Worm (Caenorhabditis elegans) whole organism, L4 larva: ENCODE measurements around the gene T22B7.22.
A peak's percentile ranks its signal among the peaks of the same experiment; 100 is the strongest.

Experiments
- Y105C5A.15 ChIP-seq: fragments of 200-800 bp; sonication (Bioruptor generic); IDR thresholded peaks from 2 replicates; pipeline ENCODE4 v1.3.6; 2022; ENCODE audit warnings: missing genetic modification characterization, missing compliant biosample characterization
- Y75B8A.6 ChIP-seq: fragments of 200-800 bp; sonication (Bioruptor generic); IDR thresholded peaks from 2 replicates; pipeline ENCODE4 v1.3.6; 2022; ENCODE audit warnings: missing genetic modification reagents, missing genetic modification characterization, missing compliant biosample characterization
- ZK337.2 ChIP-seq: fragments of 200-800 bp; sonication (Bioruptor generic); IDR thresholded peaks from 2 replicates; pipeline ENCODE4 v1.3.6; 2022; ENCODE audit warnings: missing genetic modification reagents, missing genetic modification characterization, missing compliant biosample characterization
- aha-1 ChIP-seq: fragments of 150-350 bp; peaks from one replicate; lab custom pipeline; 2014; ENCODE audit warnings: missing biosample characterization, missing genetic modification characterization
- arid-1 ChIP-seq: fragments of 200-800 bp; sonication (Bioruptor generic); conservative IDR thresholded peaks from 2 replicates; pipeline ENCODE4 v1.3.6; 2022; ENCODE audit warnings: missing genetic modification reagents, missing genetic modification characterization, missing compliant biosample characterization
- attf-4 ChIP-seq: sonication (generic microtip); optimal IDR thresholded peaks from 3 replicates; lab custom pipeline; 2017; ENCODE audit warnings: missing biosample characterization, missing genetic modification characterization
- daf-16 ChIP-seq, 3 experiments: sonication (generic microtip); optimal IDR thresholded peaks; 2 replicates each; lab custom pipeline; 2016 to 2017; ENCODE audit warnings: missing genetic modification characterization in 3 of 3, missing genetic modification reagents in 3 of 3, mild to moderate bottlenecking in 2 of 3, missing compliant biosample characterization in 2 of 3, missing biosample characterization in 1 of 3, moderate library complexity in 1 of 3
- duxl-1 ChIP-seq: sonication (generic microtip); optimal IDR thresholded peaks from 2 replicates; lab custom pipeline; 2016; ENCODE audit warnings: mild to moderate bottlenecking, missing genetic modification characterization, moderate library complexity, missing compliant biosample characterization; ENCODE audit not compliant: poor library complexity
- dve-1 ChIP-seq: sonication (generic microtip); optimal IDR thresholded peaks from 2 replicates; lab custom pipeline; 2017; ENCODE audit warnings: antibody characterized with exemption, mild to moderate bottlenecking, missing genetic modification characterization, missing compliant biosample characterization; ENCODE audit not compliant: insufficient read depth
- egl-43 ChIP-seq: fragments of 200-800 bp; sonication (Bioruptor generic); IDR thresholded peaks from 2 replicates; pipeline ENCODE4 v1.3.6; 2022; ENCODE audit warnings: missing genetic modification reagents, missing genetic modification characterization, missing compliant biosample characterization
- hlh-11 ChIP-seq: fragments of 200-800 bp; sonication (Bioruptor generic); optimal IDR thresholded peaks from 2 replicates; lab custom pipeline; 2018; ENCODE audit warnings: mild to moderate bottlenecking, missing genetic modification characterization, missing compliant biosample characterization
- hmg-1.1 ChIP-seq: fragments of 200-800 bp; sonication (Bioruptor generic); IDR thresholded peaks from 2 replicates; pipeline ENCODE4 v1.3.6; 2022; ENCODE audit warnings: missing genetic modification reagents, missing genetic modification characterization, missing compliant biosample characterization
- jun-1 ChIP-seq: fragments of 150-350 bp; optimal IDR thresholded peaks from 2 replicates; lab custom pipeline; 2014; ENCODE audit warnings: missing biosample characterization, missing genetic modification reagents, missing genetic modification characterization
- lim-7 ChIP-seq: fragments of 200-800 bp; sonication (Bioruptor generic); IDR thresholded peaks from 2 replicates; pipeline ENCODE4 v1.3.6; 2022; ENCODE audit warnings: missing genetic modification characterization, missing compliant biosample characterization
- lin-13 ChIP-seq: fragments of 150-350 bp; optimal IDR thresholded peaks from 2 replicates; lab custom pipeline; 2014; ENCODE audit warnings: missing biosample characterization, missing genetic modification reagents, missing genetic modification characterization
- lin-15B ChIP-seq: fragments of 150-350 bp; sonication (generic microtip); optimal IDR thresholded peaks from 3 replicates; lab custom pipeline; 2014; ENCODE audit warnings: missing biosample characterization, missing genetic modification characterization
- lin-29 ChIP-seq: fragments of 200-800 bp; sonication (Bioruptor generic); IDR thresholded peaks from 2 replicates; pipeline ENCODE4 v1.3.6; 2022; ENCODE audit warnings: missing genetic modification reagents, missing genetic modification characterization, missing compliant biosample characterization
- lin-38 ChIP-seq: fragments of 200-800 bp; sonication (Bioruptor generic); IDR thresholded peaks from 2 replicates; pipeline ENCODE4 v1.3.6; 2022; ENCODE audit warnings: missing genetic modification reagents, missing genetic modification characterization, missing compliant biosample characterization
- lir-3 ChIP-seq: sonication (generic microtip); optimal IDR thresholded peaks from 2 replicates; lab custom pipeline; 2016; ENCODE audit warnings: mild to moderate bottlenecking, missing genetic modification characterization, missing compliant biosample characterization
- mdl-1 ChIP-seq, 2 experiments: fragments of 150-350 bp in 1 of 2; sonication (generic microtip) in 1 of 2; optimal IDR thresholded peaks; 2 replicates each; lab custom pipeline; 2014 to 2017; ENCODE audit warnings: missing biosample characterization in 2 of 2, missing genetic modification characterization in 2 of 2
- mdt-29 ChIP-seq: fragments of 200-800 bp; sonication (Bioruptor generic); IDR thresholded peaks from 2 replicates; pipeline ENCODE4 v1.3.6; 2022; ENCODE audit warnings: missing genetic modification reagents, missing genetic modification characterization, missing compliant biosample characterization
- mep-1 ChIP-seq: fragments of 150-350 bp; sonication (generic microtip); optimal IDR thresholded peaks from 3 replicates; lab custom pipeline; 2014; ENCODE audit warnings: missing biosample characterization, missing genetic modification characterization
- mxl-3 ChIP-seq: fragments of 200-800 bp; sonication (Bioruptor generic); optimal IDR thresholded peaks from 2 replicates; lab custom pipeline; 2018; ENCODE audit warnings: mild to moderate bottlenecking, missing genetic modification characterization, missing compliant biosample characterization
- nhr-10 ChIP-seq: fragments of 150-350 bp; optimal IDR thresholded peaks from 2 replicates; lab custom pipeline; 2014; ENCODE audit warnings: missing biosample characterization, missing genetic modification characterization
- nhr-102 ChIP-seq: sonication (generic microtip); optimal IDR thresholded peaks from 2 replicates; lab custom pipeline; 2016; ENCODE audit warnings: mild to moderate bottlenecking, missing genetic modification characterization, moderate library complexity, missing compliant biosample characterization
- nhr-11 ChIP-seq: fragments of 150-350 bp; optimal IDR thresholded peaks from 2 replicates; lab custom pipeline; 2014; ENCODE audit warnings: missing biosample characterization, missing genetic modification characterization
- nhr-111 ChIP-seq: fragments of 200-800 bp; sonication (Bioruptor generic); optimal IDR thresholded peaks from 2 replicates; lab custom pipeline; 2018; ENCODE audit warnings: mild to moderate bottlenecking, missing genetic modification characterization, missing compliant biosample characterization
- nhr-237 ChIP-seq: sonication (generic microtip); optimal IDR thresholded peaks from 2 replicates; lab custom pipeline; 2017; ENCODE audit warnings: missing biosample characterization, missing genetic modification characterization
- nhr-25 ChIP-seq: sonication (generic microtip); optimal IDR thresholded peaks from 2 replicates; lab custom pipeline; 2017; ENCODE audit warnings: missing genetic modification characterization, mild to moderate bottlenecking, missing compliant biosample characterization, antibody characterized with exemption, moderate library complexity, borderline replicate concordance; ENCODE audit not compliant: insufficient read depth
- nhr-28 ChIP-seq: fragments of 150-350 bp; optimal IDR thresholded peaks from 2 replicates; lab custom pipeline; 2014; ENCODE audit warnings: missing biosample characterization, missing genetic modification characterization
- nhr-41 ChIP-seq: fragments of 200-800 bp; sonication (Bioruptor generic); IDR thresholded peaks from 2 replicates; pipeline ENCODE4 v1.3.6; 2022; ENCODE audit warnings: missing genetic modification reagents, missing genetic modification characterization, missing compliant biosample characterization
- nhr-48 ChIP-seq: sonication (generic microtip); optimal IDR thresholded peaks from 2 replicates; lab custom pipeline; 2016; ENCODE audit warnings: mild to moderate bottlenecking, missing genetic modification characterization, missing compliant biosample characterization
- nhr-76 ChIP-seq: fragments of 150-350 bp; optimal IDR thresholded peaks from 2 replicates; lab custom pipeline; 2014; ENCODE audit warnings: missing biosample characterization, missing genetic modification characterization
- nhr-77 ChIP-seq: fragments of 150-350 bp; optimal IDR thresholded peaks from 2 replicates; lab custom pipeline; 2014; ENCODE audit warnings: missing biosample characterization, missing genetic modification characterization
- php-3 ChIP-seq: fragments of 200-800 bp; sonication (Bioruptor generic); IDR thresholded peaks from 2 replicates; pipeline ENCODE4 v1.3.6; 2022; ENCODE audit warnings: missing genetic modification reagents, missing genetic modification characterization, missing compliant biosample characterization
- rbr-2 ChIP-seq: sonication (generic microtip); optimal IDR thresholded peaks from 2 replicates; lab custom pipeline; 2016; ENCODE audit warnings: missing genotype, missing genetic modification characterization, missing compliant biosample characterization
- skn-1 ChIP-seq: fragments of 150-350 bp; optimal IDR thresholded peaks from 2 replicates; lab custom pipeline; 2014; ENCODE audit warnings: missing biosample characterization, missing genetic modification characterization
- spr-1 ChIP-seq: sonication (generic microtip); optimal IDR thresholded peaks from 2 replicates; lab custom pipeline; 2016; ENCODE audit warnings: mild to moderate bottlenecking, missing genetic modification characterization, missing compliant biosample characterization
- unc-130 ChIP-seq: sonication (generic microtip); optimal IDR thresholded peaks from 2 replicates; lab custom pipeline; 2016; ENCODE audit warnings: missing genetic modification reagents, missing genetic modification characterization, missing compliant biosample characterization
- unc-39 ChIP-seq: sonication (generic microtip); optimal IDR thresholded peaks from 2 replicates; lab custom pipeline; 2017; ENCODE audit warnings: missing biosample characterization, missing genetic modification characterization
- unc-62 ChIP-seq, 3 experiments: fragments of 150-350 bp in 1 of 3; sonication (generic microtip); optimal IDR thresholded peaks in 2 of 3; peaks in 1 of 3; 1 replicate in 1 of 3; 2 replicates in 2 of 3; lab custom pipeline; 2014 to 2017; ENCODE audit warnings: missing biosample characterization in 3 of 3, missing genetic modification characterization in 3 of 3, missing genetic modification reagents in 3 of 3, missing genotype in 1 of 3
- zfp-3 ChIP-seq: fragments of 200-800 bp; sonication (Bioruptor generic); conservative IDR thresholded peaks from 2 replicates; pipeline ENCODE4 v1.3.6; 2022; ENCODE audit warnings: missing genetic modification reagents, missing genetic modification characterization, missing compliant biosample characterization

Gene T22B7.22

ce11 chrX:5696197-5696596, 36.4 kb downstream of the T22B7.22 start (continued):
- no peak for TF ChIP-seq unc-130 (GFP tag; lab: Kevin White, UChicago)
- peak; percentile 24 for TF ChIP-seq nhr-11 (tag; lab: Kevin White, UChicago)
- peak; percentile 38; the same call in 1 of the 2 replicates for TF ChIP-seq hmg-1.1 (GFP tag; lab: Robert Waterston, UW)
- TF ChIP-seq dve-1 = peak; percentile 53
- TF ChIP-seq Y75B8A.6 (GFP tag; lab: Robert Waterston, UW) = no peak
- TF ChIP-seq hlh-11 (tag; lab: Kevin White, UChicago) = peak; percentile 94

ce11 chrX:5697208-5697607, 37.4 kb downstream of the T22B7.22 start, which contains the start of gene W01C8.5:
W01C8.5 (minus strand) TSS chrX:5697308.
- TF ChIP-seq nhr-41 (GFP tag; lab: Robert Waterston, UW) = no peak

- peak in 1 of 2 experiments; percentile 59 for TF ChIP-seq unc-62 (GFP tag; optimal IDR thresholded peaks at IDR 0.05 in 1 of 2; lab: Kevin White, UChicago)
- TF ChIP-seq unc-62 (tag; optimal IDR thresholded peaks at IDR 0.05; lab: Kevin White, UChicago) = no peak
- TF ChIP-seq jun-1 = no peak
- no peak for TF ChIP-seq lin-13
- TF ChIP-seq nhr-10 (tag; lab: Kevin White, UChicago) = no peak
- TF ChIP-seq Y105C5A.15 = no peak
- TF ChIP-seq daf-16 (GFP tag; optimal IDR thresholded peaks at IDR 0.05; lab: Kevin White, UChicago) = no peak
- no peak for TF ChIP-seq daf-16 (tag; optimal IDR thresholded peaks at IDR 0.05; lab: Kevin White, UChicago)
- TF ChIP-seq rbr-2 (tag; lab: Kevin White, UChicago) = no peak
- no peak for TF ChIP-seq lin-15B (tag; lab: Kevin White, UChicago)
Measured at ce11 chrX:5698419-5698818, 38.7 kb downstream of the T22B7.22 start.

ce11 chrX:5699555-5699954, 39.8 kb downstream of the T22B7.22 start:
- TF ChIP-seq nhr-10 (tag; lab: Kevin White, UChicago) = no peak
- no peak for TF ChIP-seq nhr-48 (tag; lab: Kevin White, UChicago)
- TF ChIP-seq mep-1 (tag; lab: Kevin White, UChicago) = no peak
- no peak for TF ChIP-seq unc-39 (tag; lab: Kevin White, UChicago)
- peak; percentile 74 for TF ChIP-seq aha-1
- no peak for TF ChIP-seq lir-3 (tag; lab: Kevin White, UChicago)
- TF ChIP-seq ZK337.2 (GFP tag; lab: Robert Waterston, UW) = no peak
- no peak for TF ChIP-seq lin-29 (GFP tag; lab: Robert Waterston, UW)
- peak in 1 of 2 experiments; percentile 51 for TF ChIP-seq unc-62 (GFP tag; optimal IDR thresholded peaks at IDR 0.05 in 1 of 2; lab: Kevin White, UChicago)
- TF ChIP-seq unc-62 (tag; optimal IDR thresholded peaks at IDR 0.05; lab: Kevin White, UChicago) = no peak
- TF ChIP-seq lin-38 (GFP tag; lab: Robert Waterston, UW) = no peak
- TF ChIP-seq nhr-28 (tag; lab: Kevin White, UChicago) = no peak
- TF ChIP-seq nhr-237 (tag; lab: Kevin White, UChicago) = no peak
- no peak for TF ChIP-seq mdl-1 (tag; optimal IDR thresholded peaks at IDR 0.05; lab: Kevin White, UChicago)

- TF ChIP-seq nhr-48 (tag; lab: Kevin White, UChicago) = peak; percentile 41
- peak; percentile 62 for TF ChIP-seq nhr-102 (tag; lab: Kevin White, UChicago)
- peak; percentile 61 for TF ChIP-seq spr-1
- peak; percentile 64 for TF ChIP-seq rbr-2 (tag; lab: Kevin White, UChicago)
- no peak for TF ChIP-seq attf-4 (tag; lab: Kevin White, UChicago)
- TF ChIP-seq mxl-3 (GFP tag; lab: Kevin White, UChicago) = peak; percentile 38
- TF ChIP-seq lin-13 = no peak
- TF ChIP-seq jun-1 = no peak
- no peak for TF ChIP-seq skn-1
- TF ChIP-seq Y75B8A.6 (GFP tag; lab: Robert Waterston, UW) = 0 out of 2 replicates have a peak, but pooled peaks have one; percentile 19
- peak; percentile 94 for TF ChIP-seq lim-7 (GFP tag; lab: Robert Waterston, UW)
- TF ChIP-seq duxl-1 (tag; lab: Kevin White, UChicago) = peak; percentile 38
- TF ChIP-seq nhr-25 (tag; lab: Kevin White, UChicago) = no peak
- peak; percentile 73; the same call in 1 of the 2 replicates for TF ChIP-seq zfp-3 (GFP tag; lab: Robert Waterston, UW)
- TF ChIP-seq php-3 (GFP tag; lab: Robert Waterston, UW) = peak; percentile 72
- no peak for TF ChIP-seq nhr-76 (tag; lab: Kevin White, UChicago)
- peak; percentile 78 for TF ChIP-seq mdt-29 (GFP tag; lab: Robert Waterston, UW)
- TF ChIP-seq nhr-111 (GFP tag; lab: Kevin White, UChicago) = peak; percentile 62
- no peak for TF ChIP-seq nhr-77 (tag; lab: Kevin White, UChicago)
- peak; percentile 98 for TF ChIP-seq egl-43 (GFP tag; lab: Robert Waterston, UW)
- TF ChIP-seq arid-1 (GFP tag; lab: Robert Waterston, UW) = peak; percentile 93
- TF ChIP-seq hmg-1.1 (GFP tag; lab: Robert Waterston, UW) = peak; percentile 95
Measured at ce11 chrX:5707809-5708208, 48.0 kb downstream of the T22B7.22 start.
